ENCODE assay signal across 5 fruit fly cellular contexts in the genomic region with DNA sequence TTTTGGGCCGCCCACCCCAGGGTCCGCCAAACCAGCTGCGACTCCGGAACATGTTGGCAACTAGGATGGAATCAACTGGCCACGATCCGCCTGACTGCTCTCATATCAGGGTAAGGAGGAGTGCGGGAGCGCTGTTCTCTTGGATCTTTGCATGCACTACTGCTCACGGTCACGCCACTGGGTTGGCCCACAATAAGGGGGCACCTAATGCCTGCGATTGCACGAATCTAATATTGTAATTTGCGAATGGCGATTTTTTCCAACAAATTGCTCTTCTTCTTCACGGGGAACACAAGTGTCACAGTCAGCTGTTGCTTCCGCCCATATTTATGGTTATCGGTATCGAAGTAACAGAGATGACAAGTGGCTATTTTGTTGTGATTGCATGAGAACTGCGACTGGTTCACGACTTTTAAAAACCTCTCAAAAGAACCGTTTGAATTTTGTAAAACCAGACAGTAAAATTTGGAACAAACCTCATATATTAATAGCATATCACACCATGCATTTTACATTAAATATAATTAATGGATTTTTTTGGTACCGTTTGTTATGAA.
TF ChIP-seq lines count a peak whose summit lies in the region.

TSS of gene ema (minus strand) at position 295 of the 557 bp plus-strand sequence.

- no peak for TF ChIP-seq CTCF in whole organism, embryonic (GFP tag; optimal IDR thresholded peaks at IDR 0.05; lab: Kevin White, UChicago)

TF ChIP-seq in whole organism, adult, 20 proteins besides CTCF, POLR2A, EP300 and RAD21:
- peak; percentile 21 for TF ChIP-seq CG1620 (GFP tag; optimal IDR thresholded peaks at IDR 0.05; lab: Kevin White, UChicago)
- peak; percentile 12 for TF ChIP-seq pad (GFP tag; optimal IDR thresholded peaks at IDR 0.05; lab: Kevin White, UChicago)
- no peak for TF ChIP-seq ovo (GFP tag; optimal IDR thresholded peaks at IDR 0.05; lab: Kevin White, UChicago)
- no peak for TF ChIP-seq cnc (optimal IDR thresholded peaks at IDR 0.05; lab: Kevin White, UChicago)
- TF ChIP-seq CG12768 (GFP tag; optimal IDR thresholded peaks at IDR 0.05; lab: Kevin White, UChicago): no peak
- peak; percentile 52 for TF ChIP-seq CG14711 (tag; optimal IDR thresholded peaks at IDR 0.05; lab: Kevin White, UChicago)
- peak; percentile 17 for TF ChIP-seq CG7101 (tag; optimal IDR thresholded peaks at IDR 0.05; lab: Kevin White, UChicago)
- peak; percentile 11 for TF ChIP-seq Mnt (GFP tag; optimal IDR thresholded peaks at IDR 0.05; lab: Kevin White, UChicago)
- TF ChIP-seq bab1 (GFP tag; optimal IDR thresholded peaks at IDR 0.05; lab: Kevin White, UChicago): peak; percentile 83
- no peak for TF ChIP-seq CG5204 (GFP tag; optimal IDR thresholded peaks at IDR 0.05; lab: Kevin White, UChicago)
- TF ChIP-seq CG11617 (GFP tag; optimal IDR thresholded peaks at IDR 0.05; lab: Kevin White, UChicago): peak; percentile 24
- TF ChIP-seq tj (GFP tag; optimal IDR thresholded peaks at IDR 0.05; lab: Kevin White, UChicago): no peak
- TF ChIP-seq kay (GFP tag; lab: Kevin White, UChicago; ENCODE audit: borderline replicate concordance): no peak

TF ChIP-seq in whole organism, embryonic, 481 proteins besides CTCF, POLR2A, EP300 and RAD21 (continues in another document):
- TF ChIP-seq odd (GFP tag; optimal IDR thresholded peaks at IDR 0.05; lab: Kevin White, UChicago): no peak
- TF ChIP-seq pfk (GFP tag; optimal IDR thresholded peaks at IDR 0.05; lab: Kevin White, UChicago): no peak
- no peak for TF ChIP-seq Six4 (GFP tag; optimal IDR thresholded peaks at IDR 0.05; lab: Kevin White, UChicago)
- no peak for TF ChIP-seq Fer2 (tag; optimal IDR thresholded peaks at IDR 0.05; lab: Kevin White, UChicago)
- no peak for TF ChIP-seq sob (GFP tag; IDR thresholded peaks at IDR 0.05; lab: Robert Waterston, UW)
- TF ChIP-seq CG6765 (GFP tag; optimal IDR thresholded peaks at IDR 0.05; lab: Kevin White, UChicago): peak; percentile 5
- TF ChIP-seq CG12391 (tag; optimal IDR thresholded peaks at IDR 0.05; lab: Kevin White, UChicago): peak; percentile 41
- no peak for TF ChIP-seq Hmx (GFP tag; optimal IDR thresholded peaks at IDR 0.05; lab: Kevin White, UChicago)
- no peak for TF ChIP-seq pita (GFP tag; optimal IDR thresholded peaks at IDR 0.05; lab: Kevin White, UChicago)
- no peak for TF ChIP-seq TFAM (GFP tag; optimal IDR thresholded peaks at IDR 0.05; lab: Kevin White, UChicago)
- no peak for TF ChIP-seq CG18619 (GFP tag; optimal IDR thresholded peaks at IDR 0.05; lab: Kevin White, UChicago)
- peak; percentile 57 for TF ChIP-seq HmgZ (tag; optimal IDR thresholded peaks at IDR 0.05; lab: Kevin White, UChicago)
- TF ChIP-seq CG4404 (GFP tag; IDR thresholded peaks at IDR 0.05; lab: Robert Waterston, UW): no peak
- TF ChIP-seq CG31224 (GFP tag; IDR thresholded peaks at IDR 0.05; lab: Robert Waterston, UW): 0 out of 2 replicates have a peak, but pooled peaks have one; percentile 12
- TF ChIP-seq vfl (GFP tag; optimal IDR thresholded peaks at IDR 0.05; lab: Kevin White, UChicago): no peak
- no peak for TF ChIP-seq CG1792 (GFP tag; optimal IDR thresholded peaks at IDR 0.05; lab: Kevin White, UChicago)
- TF ChIP-seq repo (GFP tag; optimal IDR thresholded peaks at IDR 0.05; lab: Kevin White, UChicago): no peak
- TF ChIP-seq Aef1 (GFP tag; IDR thresholded peaks at IDR 0.05; lab: Robert Waterston, UW): no peak
- TF ChIP-seq CG15696 (tag; optimal IDR thresholded peaks at IDR 0.05; lab: Kevin White, UChicago): no peak

TF ChIP-seq in whole organism, prepupa, 60 proteins besides CTCF, POLR2A, EP300 and RAD21:
- TF ChIP-seq lz (GFP tag; optimal IDR thresholded peaks at IDR 0.05; lab: Kevin White, UChicago) (peak; percentile 14), esn (GFP tag; optimal IDR thresholded peaks at IDR 0.05; lab: Kevin White, UChicago) (peak; percentile 34), CG11902 (GFP tag; optimal IDR thresholded peaks at IDR 0.05; lab: Kevin White, UChicago) (no peak), svp (GFP tag; lab: Kevin White, UChicago) (no peak), Eip78C (GFP tag; lab: Kevin White, UChicago) (peak; percentile 53), CG6854 (GFP tag; optimal IDR thresholded peaks at IDR 0.05; lab: Kevin White, UChicago) (peak; percentile 5), dsx (GFP tag; optimal IDR thresholded peaks at IDR 0.05; lab: Kevin White, UChicago; ENCODE audit: poor library complexity, severe bottlenecking) (peak; percentile 42), vri (GFP tag; optimal IDR thresholded peaks at IDR 0.05; lab: Kevin White, UChicago) (peak; percentile 4), achi (GFP tag; optimal IDR thresholded peaks at IDR 0.05; lab: Kevin White, UChicago) (peak; percentile 98), cyc (GFP tag; optimal IDR thresholded peaks at IDR 0.05; lab: Kevin White, UChicago) (peak; percentile 3), CG16779 (tag; optimal IDR thresholded peaks at IDR 0.05; lab: Kevin White, UChicago) (no peak), CG31627 (GFP tag; optimal IDR thresholded peaks at IDR 0.05; lab: Kevin White, UChicago) (peak; percentile 3), Eip75B (GFP tag; optimal IDR thresholded peaks at IDR 0.05; lab: Kevin White, UChicago) (no peak)

TF ChIP-seq in whole organism, pupa, 21 proteins besides CTCF, POLR2A, EP300 and RAD21:
- 0 out of 2 replicates have a peak, but pooled peaks have one; percentile 18 for TF ChIP-seq CG32121 (GFP tag; IDR thresholded peaks at IDR 0.05; lab: Robert Waterston, UW)
- no peak for TF ChIP-seq Pif1A (GFP tag; optimal IDR thresholded peaks at IDR 0.05; lab: Kevin White, UChicago)
- TF ChIP-seq fd96Ca (GFP tag; IDR thresholded peaks at IDR 0.05; lab: Robert Waterston, UW): no peak
- TF ChIP-seq CG8301 (tag; optimal IDR thresholded peaks at IDR 0.05; lab: Kevin White, UChicago): no peak
- TF ChIP-seq gl (tag; optimal IDR thresholded peaks at IDR 0.05; lab: Kevin White, UChicago): no peak
- peak; percentile 36; the same call in 1 of the 2 replicates for TF ChIP-seq Ets98B (GFP tag; IDR thresholded peaks at IDR 0.05; lab: Robert Waterston, UW)

TF ChIP-seq in whole organism, wandering third instar larva, 38 proteins besides CTCF, POLR2A, EP300 and RAD21:
- TF ChIP-seq ey (GFP tag; optimal IDR thresholded peaks at IDR 0.05; lab: Kevin White, UChicago) (peak; percentile 6), Hr83 (GFP tag; optimal IDR thresholded peaks at IDR 0.05; lab: Kevin White, UChicago; ENCODE audit: poor library complexity, severe bottlenecking) (peak; percentile 50), Dif (GFP tag; optimal IDR thresholded peaks at IDR 0.05; lab: Kevin White, UChicago; ENCODE audit: partially characterized antibody) (no peak), usp (GFP tag; optimal IDR thresholded peaks at IDR 0.05; lab: Kevin White, UChicago) (no peak), N (GFP tag; optimal IDR thresholded peaks at IDR 0.05; lab: Kevin White, UChicago) (no peak), Myc (optimal IDR thresholded peaks at IDR 0.05; lab: Kevin White, UChicago) (peak; percentile 28), woc (GFP tag; optimal IDR thresholded peaks at IDR 0.05; lab: Kevin White, UChicago) (peak; percentile 79), CG32264 (GFP tag; optimal IDR thresholded peaks at IDR 0.05; lab: Kevin White, UChicago) (no peak), Rel (GFP tag; optimal IDR thresholded peaks at IDR 0.05; lab: Kevin White, UChicago) (no peak), Rel (tag; optimal IDR thresholded peaks at IDR 0.05; lab: Kevin White, UChicago) (peak; percentile 45), br (GFP tag; optimal IDR thresholded peaks at IDR 0.05; lab: Kevin White, UChicago) (no peak), HLH106 (tag; optimal IDR thresholded peaks at IDR 0.05; lab: Kevin White, UChicago) (peak; percentile 37), Hr78 (GFP tag; optimal IDR thresholded peaks at IDR 0.05; lab: Kevin White, UChicago) (no peak), tai (GFP tag; optimal IDR thresholded peaks at IDR 0.05; lab: Kevin White, UChicago) (no peak), rgr (GFP tag; optimal IDR thresholded peaks at IDR 0.05; lab: Kevin White, UChicago) (peak; percentile 16), CG9705 (GFP tag; optimal IDR thresholded peaks at IDR 0.05; lab: Kevin White, UChicago) (peak; percentile 27), foxo (GFP tag; optimal IDR thresholded peaks at IDR 0.05; lab: Kevin White, UChicago) (peak in 1 of 2 experiments; percentile 36), Sp1 (GFP tag; optimal IDR thresholded peaks at IDR 0.05; lab: Kevin White, UChicago) (peak; percentile 12), sv (GFP tag; optimal IDR thresholded peaks at IDR 0.05; lab: Kevin White, UChicago) (peak; percentile 9), Abd-B (GFP tag; optimal IDR thresholded peaks at IDR 0.05; lab: Kevin White, UChicago) (no peak), CrebA (GFP tag; optimal IDR thresholded peaks at IDR 0.05; lab: Kevin White, UChicago; ENCODE audit: borderline replicate concordance) (no peak), brk (GFP tag; optimal IDR thresholded peaks at IDR 0.05; lab: Kevin White, UChicago) (no peak)
